Fruit fly (Drosophila melanogaster): Measurements from ENCODE around the gene Srp9.
A peak's percentile ranks its signal among the peaks of the same experiment; 100 is the strongest.

DNA sequence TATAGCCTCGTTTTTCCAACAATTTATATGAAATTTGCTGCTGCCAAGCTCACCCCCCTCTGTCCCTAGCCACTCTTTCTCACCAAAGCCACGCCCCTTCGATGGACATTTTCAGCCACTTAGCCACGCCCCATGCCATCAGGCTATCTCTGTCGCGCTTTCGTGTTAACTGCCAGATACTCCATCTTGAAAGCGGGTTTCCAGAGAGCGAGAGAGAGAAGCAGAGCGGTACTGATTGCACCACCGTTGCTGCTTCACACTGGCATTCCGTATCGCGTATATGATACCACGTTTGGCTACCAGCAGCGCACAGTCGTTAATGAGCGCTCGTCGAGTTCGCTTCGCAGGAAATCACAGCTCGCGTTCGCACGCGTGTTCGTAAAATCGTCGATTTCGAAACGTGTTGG lies 11.7 kb downstream of the Srp9 start, which contains the start of gene exex:
- TF ChIP-seq Sp1 (GFP tag; optimal IDR thresholded peaks at IDR 0.05): no peak
- TF ChIP-seq Myc (optimal IDR thresholded peaks at IDR 0.05): no peak
- TF ChIP-seq pan (optimal IDR thresholded peaks at IDR 0.05): no peak
- peak; percentile 39 for TF ChIP-seq h (GFP tag; optimal IDR thresholded peaks at IDR 0.05)
- no peak for TF ChIP-seq Dfd (GFP tag; optimal IDR thresholded peaks at IDR 0.05)
- TF ChIP-seq jim (GFP tag; optimal IDR thresholded peaks at IDR 0.05): no peak
- TF ChIP-seq sage (GFP tag; optimal IDR thresholded peaks at IDR 0.05): no peak
- no peak for TF ChIP-seq CG9705 (GFP tag; optimal IDR thresholded peaks at IDR 0.05)
- TF ChIP-seq lola (GFP tag; optimal IDR thresholded peaks at IDR 0.05): no peak
- TF ChIP-seq Vsx2 (GFP tag; optimal IDR thresholded peaks at IDR 0.05; ENCODE audit: partially characterized antibody): peak; percentile 53
- TF ChIP-seq Dif (GFP tag; optimal IDR thresholded peaks at IDR 0.05; ENCODE audit: partially characterized antibody): peak; percentile 54
- no peak for TF ChIP-seq br (GFP tag; optimal IDR thresholded peaks at IDR 0.05)
- no peak for TF ChIP-seq ey (GFP tag; optimal IDR thresholded peaks at IDR 0.05)
